Worm (Caenorhabditis elegans) whole organism, L1 larva: Measurements from ENCODE around the gene K09C8.8.

Experiments used
- C34B4.2 ChIP-seq: sonication (generic microtip); optimal IDR thresholded peaks from 2 replicates; lab custom pipeline; 2017; ENCODE audit warnings: mild to moderate bottlenecking, missing genetic modification characterization, missing compliant biosample characterization
- dpl-1 ChIP-seq, 3 experiments: fragments of 150-350 bp in 2 of 3; sonication (generic microtip) in 1 of 3; optimal IDR thresholded peaks; 2 replicates each; lab custom pipeline; 2014 to 2017; ENCODE audit warnings: missing biosample characterization in 3 of 3, missing genetic modification characterization in 3 of 3, missing genetic modification reagents in 3 of 3
- dsc-1 ChIP-seq: sonication (generic microtip); optimal IDR thresholded peaks from 2 replicates; lab custom pipeline; 2016; ENCODE audit warnings: mild to moderate bottlenecking, missing genetic modification characterization, missing compliant biosample characterization
- egl-27 ChIP-seq, 2 experiments: fragments of 150-350 bp in 1 of 2; sonication (generic microtip); optimal IDR thresholded peaks; 3 replicates each; lab custom pipeline; 2017 to 2018; ENCODE audit warnings: missing biosample characterization in 2 of 2, missing genetic modification characterization in 2 of 2, missing genetic modification reagents in 2 of 2
- elt-2 ChIP-seq: sonication (generic microtip); optimal IDR thresholded peaks from 2 replicates; lab custom pipeline; 2016; ENCODE audit warnings: missing genetic modification characterization, mild to moderate bottlenecking, inconsistent platforms, missing compliant biosample characterization, missing genetic modification reagents
- mdl-1 ChIP-seq, 2 experiments: fragments of 150-350 bp; optimal IDR thresholded peaks; 2 replicates each; lab custom pipeline; 2014 to 2017; ENCODE audit warnings: missing biosample characterization in 2 of 2, missing genetic modification characterization in 2 of 2, inconsistent platforms in 1 of 2
- nhr-20 ChIP-seq: sonication (generic microtip); optimal IDR thresholded peaks from 2 replicates; lab custom pipeline; 2016; ENCODE audit warnings: mild to moderate bottlenecking, missing genetic modification characterization, missing compliant biosample characterization
- nhr-90 ChIP-seq: sonication (generic microtip); optimal IDR thresholded peaks from 2 replicates; lab custom pipeline; 2016; ENCODE audit warnings: mild to moderate bottlenecking, missing genetic modification characterization, missing compliant biosample characterization; ENCODE audit not compliant: poor library complexity
- skn-1 ChIP-seq: fragments of 150-350 bp; optimal IDR thresholded peaks from 2 replicates; lab custom pipeline; 2014; ENCODE audit warnings: missing biosample characterization, missing genetic modification characterization
- tbx-2 ChIP-seq: sonication (generic microtip); optimal IDR thresholded peaks from 2 replicates; lab custom pipeline; 2016; ENCODE audit warnings: missing genetic modification characterization, missing compliant biosample characterization
- ztf-11 ChIP-seq, 2 experiments: sonication (generic microtip); optimal IDR thresholded peaks; 2 replicates each; lab custom pipeline; 2016 to 2017; ENCODE audit warnings: missing genetic modification characterization in 2 of 2, missing biosample characterization in 1 of 2, missing compliant biosample characterization in 1 of 2

DNA sequence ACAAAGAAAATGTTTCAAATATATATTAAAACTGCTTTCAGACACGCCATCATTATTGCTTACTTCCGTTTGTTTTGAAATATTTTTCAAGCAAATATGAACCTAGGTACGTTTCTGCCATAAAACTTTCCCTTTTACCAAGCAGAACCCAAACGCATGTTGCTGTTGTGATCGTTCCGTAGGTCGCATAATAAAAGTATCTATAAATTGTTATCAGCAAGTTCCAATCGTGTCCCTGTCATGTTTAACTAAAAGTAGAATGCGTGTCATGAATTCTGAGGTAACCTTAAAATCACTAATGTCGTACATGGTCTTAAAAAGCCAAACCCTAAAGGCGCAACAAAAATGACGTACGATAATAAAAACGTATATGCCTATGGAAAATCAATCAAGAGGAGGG lies 18.8 kb upstream of the K09C8.8 start:
- no peak for TF ChIP-seq dsc-1 (tag; lab: Kevin White, UChicago)
- no peak for TF ChIP-seq mdl-1 (tag; optimal IDR thresholded peaks at IDR 0.05; lab: Kevin White, UChicago)
- TF ChIP-seq C34B4.2 (tag; lab: Kevin White, UChicago) = no peak
- TF ChIP-seq elt-2 (tag; lab: Kevin White, UChicago) = no peak
- TF ChIP-seq nhr-20 (tag; lab: Kevin White, UChicago) = no peak
- TF ChIP-seq dpl-1 (GFP tag; optimal IDR thresholded peaks at IDR 0.05; lab: Kevin White, UChicago) = no peak
- no peak for TF ChIP-seq tbx-2 (tag; lab: Kevin White, UChicago)
- TF ChIP-seq nhr-90 (tag; lab: Kevin White, UChicago) = no peak
- no peak for TF ChIP-seq skn-1 (tag; lab: Kevin White, UChicago)
- no peak for TF ChIP-seq ztf-11 (tag; optimal IDR thresholded peaks at IDR 0.05; lab: Kevin White, UChicago)
- no peak for TF ChIP-seq egl-27 (tag; optimal IDR thresholded peaks at IDR 0.05; lab: Kevin White, UChicago)
